Worm (Caenorhabditis elegans) whole organism, L1 larva: ENCODE measurements around the gene disl-2.

Experiments used
- C16A3.4 ChIP-seq: fragments of 150-350 bp; optimal IDR thresholded peaks from 2 replicates; lab custom pipeline; 2014; ENCODE audit warnings: missing biosample characterization, missing genetic modification characterization
- F16B12.6 ChIP-seq: fragments of 150-350 bp; optimal IDR thresholded peaks from 2 replicates; lab custom pipeline; 2014; ENCODE audit warnings: missing biosample characterization, missing genetic modification characterization
- blmp-1 ChIP-seq: fragments of 150-350 bp; optimal IDR thresholded peaks from 2 replicates; lab custom pipeline; 2014; ENCODE audit warnings: missing biosample characterization, missing genetic modification characterization
- ceh-63 ChIP-seq: fragments of 200-800 bp; sonication (Bioruptor generic); optimal IDR thresholded peaks from 2 replicates; lab custom pipeline; 2018; ENCODE audit warnings: mild to moderate bottlenecking, missing genetic modification characterization, missing compliant biosample characterization
- ceh-8 ChIP-seq: fragments of 200-800 bp; sonication (Bioruptor generic); optimal IDR thresholded peaks from 2 replicates; lab custom pipeline; 2018; ENCODE audit warnings: mild to moderate bottlenecking, missing genetic modification characterization, moderate library complexity, missing compliant biosample characterization
- ceh-82 ChIP-seq, 3 experiments: fragments of 150-350 bp in 1 of 3; sonication (generic microtip) in 2 of 3; optimal IDR thresholded peaks; 2 replicates each; lab custom pipeline; 2014 to 2017; ENCODE audit warnings: missing biosample characterization in 3 of 3, missing genetic modification characterization in 3 of 3
- dpl-1 ChIP-seq, 3 experiments: fragments of 150-350 bp in 2 of 3; sonication (generic microtip) in 1 of 3; optimal IDR thresholded peaks; 2 replicates each; lab custom pipeline; 2014 to 2017; ENCODE audit warnings: missing biosample characterization in 3 of 3, missing genetic modification characterization in 3 of 3, missing genetic modification reagents in 3 of 3
- dsc-1 ChIP-seq: sonication (generic microtip); optimal IDR thresholded peaks from 2 replicates; lab custom pipeline; 2016; ENCODE audit warnings: mild to moderate bottlenecking, missing genetic modification characterization, missing compliant biosample characterization
- efl-1 ChIP-seq, 4 experiments: fragments of 150-350 bp; optimal IDR thresholded peaks in 3 of 4; peaks in 1 of 4; 1 replicate in 1 of 4; 2 replicates in 3 of 4; lab custom pipeline; 2014; ENCODE audit warnings: missing biosample characterization in 2 of 4, missing genetic modification characterization in 2 of 4, missing genetic modification reagents in 2 of 4
- efl-3 ChIP-seq: fragments of 200-800 bp; sonication (Bioruptor generic); optimal IDR thresholded peaks from 2 replicates; lab custom pipeline; 2018; ENCODE audit warnings: mild to moderate bottlenecking, missing genetic modification characterization, missing compliant biosample characterization
- egl-13 ChIP-seq: sonication (generic microtip); optimal IDR thresholded peaks from 2 replicates; lab custom pipeline; 2016; ENCODE audit warnings: missing genotype, missing genetic modification reagents, missing genetic modification characterization, missing compliant biosample characterization
- elt-2 ChIP-seq: sonication (generic microtip); optimal IDR thresholded peaks from 2 replicates; lab custom pipeline; 2016; ENCODE audit warnings: missing genetic modification characterization, mild to moderate bottlenecking, inconsistent platforms, missing compliant biosample characterization, missing genetic modification reagents
- ets-5 ChIP-seq: fragments of 200-800 bp; sonication (Bioruptor generic); IDR thresholded peaks from 2 replicates; pipeline ENCODE4 v1.3.6; 2022; ENCODE audit warnings: missing genetic modification characterization, missing compliant biosample characterization
- fkh-8 ChIP-seq: sonication (generic microtip); optimal IDR thresholded peaks from 2 replicates; lab custom pipeline; 2016; ENCODE audit warnings: mild to moderate bottlenecking, missing genetic modification characterization, missing compliant biosample characterization
- hlh-4 ChIP-seq: sonication (generic microtip); optimal IDR thresholded peaks from 2 replicates; lab custom pipeline; 2016; ENCODE audit warnings: mild to moderate bottlenecking, missing genetic modification characterization, missing compliant biosample characterization
- isw-1 ChIP-seq: fragments of 200-800 bp; sonication (Bioruptor generic); IDR thresholded peaks from 2 replicates; pipeline ENCODE4 v1.3.6; 2022; ENCODE audit warnings: missing genetic modification characterization, missing compliant biosample characterization
- jun-1 ChIP-seq: fragments of 150-350 bp; optimal IDR thresholded peaks from 2 replicates; lab custom pipeline; 2014; ENCODE audit warnings: missing biosample characterization, missing genetic modification reagents, missing genetic modification characterization
- lin-14 ChIP-seq: fragments of 200-800 bp; sonication (Bioruptor generic); optimal IDR thresholded peaks from 2 replicates; lab custom pipeline; 2018; ENCODE audit warnings: mild to moderate bottlenecking, missing genetic modification characterization, moderate library complexity, missing compliant biosample characterization
- lin-15B ChIP-seq: fragments of 150-350 bp; sonication (generic microtip); optimal IDR thresholded peaks from 3 replicates; lab custom pipeline; 2014; ENCODE audit warnings: missing biosample characterization, missing genetic modification characterization
- lin-35 ChIP-seq, 2 experiments: fragments of 150-350 bp; optimal IDR thresholded peaks; 2 replicates each; lab custom pipeline; 2014; ENCODE audit warnings: missing biosample characterization in 2 of 2, missing genetic modification characterization in 2 of 2, missing genetic modification reagents in 2 of 2
- lsy-2 ChIP-seq, 2 experiments: fragments of 150-350 bp; optimal IDR thresholded peaks; 2 replicates each; lab custom pipeline; 2014; ENCODE audit warnings: missing biosample characterization in 2 of 2, missing genetic modification characterization in 2 of 2
- mab-9 ChIP-seq: fragments of 200-800 bp; sonication (Bioruptor generic); IDR thresholded peaks from 2 replicates; pipeline ENCODE4 v1.3.6; 2022; ENCODE audit warnings: missing genetic modification reagents, missing genetic modification characterization, missing compliant biosample characterization
- mdl-1 ChIP-seq, 2 experiments: fragments of 150-350 bp; optimal IDR thresholded peaks; 2 replicates each; lab custom pipeline; 2014 to 2017; ENCODE audit warnings: missing biosample characterization in 2 of 2, missing genetic modification characterization in 2 of 2, inconsistent platforms in 1 of 2
- mep-1 ChIP-seq: fragments of 150-350 bp; optimal IDR thresholded peaks from 2 replicates; lab custom pipeline; 2014; ENCODE audit warnings: missing biosample characterization, missing genetic modification characterization
- nhr-19 ChIP-seq: fragments of 200-800 bp; sonication (Bioruptor generic); conservative IDR thresholded peaks from 2 replicates; pipeline ENCODE4 v1.3.6; 2022; ENCODE audit warnings: missing genetic modification characterization, missing compliant biosample characterization
- nhr-20 ChIP-seq: sonication (generic microtip); optimal IDR thresholded peaks from 2 replicates; lab custom pipeline; 2016; ENCODE audit warnings: mild to moderate bottlenecking, missing genetic modification characterization, missing compliant biosample characterization
- nhr-47 ChIP-seq: sonication (generic microtip); optimal IDR thresholded peaks from 2 replicates; lab custom pipeline; 2016; ENCODE audit warnings: mild to moderate bottlenecking, missing genetic modification characterization, moderate library complexity, missing compliant biosample characterization
- nhr-71 ChIP-seq: sonication (generic microtip); optimal IDR thresholded peaks from 2 replicates; lab custom pipeline; 2016; ENCODE audit warnings: mild to moderate bottlenecking, missing genetic modification characterization, moderate library complexity, missing compliant biosample characterization
- nhr-77 ChIP-seq: fragments of 150-350 bp; optimal IDR thresholded peaks from 2 replicates; lab custom pipeline; 2014; ENCODE audit warnings: missing biosample characterization, missing genetic modification characterization
- nhr-85 ChIP-seq: sonication (generic microtip); peaks from one replicate; lab custom pipeline; 2016; ENCODE audit warnings: missing genetic modification characterization, inconsistent platforms, missing compliant biosample characterization
- pag-3 ChIP-seq: sonication (generic microtip); optimal IDR thresholded peaks from 2 replicates; lab custom pipeline; 2017; ENCODE audit warnings: missing genetic modification characterization, mild to moderate bottlenecking, missing compliant biosample characterization, antibody characterized with exemption, borderline replicate concordance; ENCODE audit not compliant: insufficient read depth
- pax-3 ChIP-seq: fragments of 200-800 bp; sonication (Bioruptor generic); optimal IDR thresholded peaks from 2 replicates; lab custom pipeline; 2018; ENCODE audit warnings: mild to moderate bottlenecking, missing genetic modification characterization, moderate library complexity, missing compliant biosample characterization
- rnt-1 ChIP-seq: sonication (generic microtip); optimal IDR thresholded peaks from 2 replicates; lab custom pipeline; 2016; ENCODE audit warnings: mild to moderate bottlenecking, missing genetic modification characterization, moderate library complexity, missing compliant biosample characterization
- skn-1 ChIP-seq: fragments of 150-350 bp; optimal IDR thresholded peaks from 2 replicates; lab custom pipeline; 2014; ENCODE audit warnings: missing biosample characterization, missing genetic modification characterization
- snu-23 ChIP-seq: sonication (generic microtip); optimal IDR thresholded peaks from 2 replicates; lab custom pipeline; 2016; ENCODE audit warnings: missing genetic modification characterization, missing compliant biosample characterization
- swsn-7 ChIP-seq: sonication (generic microtip); optimal IDR thresholded peaks from 2 replicates; lab custom pipeline; 2016; ENCODE audit warnings: missing genetic modification characterization, missing compliant biosample characterization
- tbx-2 ChIP-seq: sonication (generic microtip); optimal IDR thresholded peaks from 2 replicates; lab custom pipeline; 2016; ENCODE audit warnings: missing genetic modification characterization, missing compliant biosample characterization
- tlp-1 ChIP-seq: fragments of 150-350 bp; optimal IDR thresholded peaks from 2 replicates; lab custom pipeline; 2014; ENCODE audit warnings: missing biosample characterization, missing genetic modification characterization
- unc-130 ChIP-seq: fragments of 150-350 bp; optimal IDR thresholded peaks from 2 replicates; lab custom pipeline; 2017; ENCODE audit warnings: missing biosample characterization, missing genetic modification characterization, inconsistent platforms
- unc-62 ChIP-seq: fragments of 150-350 bp; optimal IDR thresholded peaks from 2 replicates; lab custom pipeline; 2014; ENCODE audit warnings: missing biosample characterization, missing genetic modification reagents, missing genetic modification characterization
- unc-86 ChIP-seq: sonication (generic microtip); optimal IDR thresholded peaks from 2 replicates; lab custom pipeline; 2016; ENCODE audit warnings: missing genetic modification characterization, missing compliant biosample characterization
- xbp-1 ChIP-seq: sonication (generic microtip); optimal IDR thresholded peaks from 2 replicates; lab custom pipeline; 2016; ENCODE audit warnings: missing genetic modification characterization, missing compliant biosample characterization

Gene disl-2

DNA sequence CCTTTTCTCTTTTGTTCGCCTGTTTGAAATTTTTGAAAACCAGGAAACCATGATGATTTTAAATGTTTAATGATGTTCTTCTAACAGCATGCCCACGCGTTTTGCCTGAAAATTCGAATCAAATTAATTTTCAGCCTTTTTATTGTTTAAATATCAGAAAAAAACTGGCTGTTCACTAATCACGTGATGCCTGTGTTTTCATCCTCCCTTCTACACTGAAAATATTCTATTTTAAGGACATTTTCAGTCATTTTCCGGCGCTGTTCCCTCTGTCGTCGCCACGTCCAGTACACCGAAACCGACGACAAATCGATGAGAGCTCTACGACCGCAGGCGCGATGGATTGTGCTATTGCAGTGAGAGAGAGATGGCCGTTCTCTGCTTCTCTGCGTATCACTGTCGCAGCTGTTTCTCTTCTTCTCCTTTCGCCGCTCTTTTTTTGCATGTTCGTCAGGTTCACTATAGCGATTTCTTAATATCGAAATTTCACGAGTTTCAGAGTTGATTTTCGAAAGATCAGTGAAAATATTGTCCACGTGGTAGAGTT is 6.9 kb downstream of the disl-2 start, which contains the start of gene F48E8.8:
Gene F48E8.8 (minus strand): TSS at position 51 of the 547 bp plus-strand sequence.
- TF ChIP-seq unc-86 (tag; lab: Kevin White, UChicago) = peak; percentile 15
- TF ChIP-seq blmp-1 (tag; lab: Kevin White, UChicago) = no peak
- 0 out of 2 replicates have a peak, but pooled peaks have one; percentile 36 for TF ChIP-seq nhr-19 (GFP tag; lab: Robert Waterston, UW)
- peak; percentile 69 for TF ChIP-seq nhr-47 (tag; lab: Kevin White, UChicago)
- peak; percentile 34 to 63 (median 62) for TF ChIP-seq dpl-1 (GFP tag; optimal IDR thresholded peaks at IDR 0.05; lab: Kevin White, UChicago)
- TF ChIP-seq nhr-85 (tag; lab: Kevin White, UChicago) = peak; percentile 70
- TF ChIP-seq ets-5 (GFP tag; lab: Robert Waterston, UW) = no peak
- TF ChIP-seq elt-2 (tag; lab: Kevin White, UChicago) = no peak
- no peak for TF ChIP-seq ceh-8 (GFP tag; lab: Kevin White, UChicago)
- peak; percentile 46 for TF ChIP-seq dsc-1 (tag; lab: Kevin White, UChicago)
- peak; percentile 3 for TF ChIP-seq jun-1 (tag; lab: Kevin White, UChicago)
- TF ChIP-seq nhr-71 = peak; percentile 74
- TF ChIP-seq swsn-7 (tag; lab: Kevin White, UChicago) = peak; percentile 56
- no peak for TF ChIP-seq pag-3 (tag; lab: Kevin White, UChicago)
- TF ChIP-seq rnt-1 (tag; lab: Kevin White, UChicago) = peak; percentile 83
- peak; percentile 66 for TF ChIP-seq snu-23
- TF ChIP-seq tbx-2 (tag; lab: Kevin White, UChicago) = peak; percentile 81
- peak; percentile 14 for TF ChIP-seq nhr-77
- TF ChIP-seq ceh-63 (GFP tag; lab: Kevin White, UChicago) = no peak
- TF ChIP-seq fkh-8 = peak; percentile 67
- no peak for TF ChIP-seq hlh-4
- TF ChIP-seq ceh-82 (tag; optimal IDR thresholded peaks at IDR 0.05; lab: Kevin White, UChicago) = peak; percentile 9 to 58 (median 49)
- peak; percentile 65 to 69 for TF ChIP-seq lin-35 (GFP tag; optimal IDR thresholded peaks at IDR 0.05; lab: Kevin White, UChicago)
- TF ChIP-seq lin-15B (tag; lab: Kevin White, UChicago) = peak; percentile 19
- peak; percentile 32 for TF ChIP-seq xbp-1 (tag; lab: Kevin White, UChicago)
- peak; percentile 81 for TF ChIP-seq mab-9
- TF ChIP-seq unc-130 (tag; lab: Kevin White, UChicago) = peak; percentile 35
- peak; percentile 55 for TF ChIP-seq skn-1 (tag; lab: Kevin White, UChicago)
- peak; percentile 33 for TF ChIP-seq isw-1
- peak; percentile 30 for TF ChIP-seq mep-1 (tag; lab: Kevin White, UChicago)
- peak; percentile 73 to 85 for TF ChIP-seq lsy-2 (tag; optimal IDR thresholded peaks at IDR 0.05; lab: Kevin White, UChicago)
- no peak for TF ChIP-seq unc-62 (GFP tag; lab: Kevin White, UChicago)
- no peak for TF ChIP-seq egl-13 (tag; lab: Kevin White, UChicago)
- peak; percentile 50 for TF ChIP-seq nhr-20 (tag; lab: Kevin White, UChicago)
- peak; percentile 79 for TF ChIP-seq F16B12.6 (tag; lab: Kevin White, UChicago)
- peak in 1 of 2 experiments; percentile 34 for TF ChIP-seq mdl-1 (tag; optimal IDR thresholded peaks at IDR 0.05; lab: Kevin White, UChicago)
- TF ChIP-seq tlp-1 (tag; lab: Kevin White, UChicago) = no peak
- peak; percentile 80 for TF ChIP-seq lin-14 (GFP tag; lab: Kevin White, UChicago)
- TF ChIP-seq efl-1 (optimal IDR thresholded peaks at IDR 0.05; lab: Kevin White, UChicago) = peak; percentile 77 to 83
- TF ChIP-seq efl-1 (GFP tag; optimal IDR thresholded peaks at IDR 0.05 in 1 of 2; lab: Kevin White, UChicago) = peak; percentile 65 to 96
- no peak for TF ChIP-seq efl-3 (GFP tag; lab: Kevin White, UChicago)
- TF ChIP-seq C16A3.4 (tag; lab: Kevin White, UChicago) = no peak
- no peak for TF ChIP-seq pax-3 (tag; lab: Kevin White, UChicago)
